Worm (Caenorhabditis elegans): ENCODE data around the gene arrd-13.

arrd-13 gene

DNA sequence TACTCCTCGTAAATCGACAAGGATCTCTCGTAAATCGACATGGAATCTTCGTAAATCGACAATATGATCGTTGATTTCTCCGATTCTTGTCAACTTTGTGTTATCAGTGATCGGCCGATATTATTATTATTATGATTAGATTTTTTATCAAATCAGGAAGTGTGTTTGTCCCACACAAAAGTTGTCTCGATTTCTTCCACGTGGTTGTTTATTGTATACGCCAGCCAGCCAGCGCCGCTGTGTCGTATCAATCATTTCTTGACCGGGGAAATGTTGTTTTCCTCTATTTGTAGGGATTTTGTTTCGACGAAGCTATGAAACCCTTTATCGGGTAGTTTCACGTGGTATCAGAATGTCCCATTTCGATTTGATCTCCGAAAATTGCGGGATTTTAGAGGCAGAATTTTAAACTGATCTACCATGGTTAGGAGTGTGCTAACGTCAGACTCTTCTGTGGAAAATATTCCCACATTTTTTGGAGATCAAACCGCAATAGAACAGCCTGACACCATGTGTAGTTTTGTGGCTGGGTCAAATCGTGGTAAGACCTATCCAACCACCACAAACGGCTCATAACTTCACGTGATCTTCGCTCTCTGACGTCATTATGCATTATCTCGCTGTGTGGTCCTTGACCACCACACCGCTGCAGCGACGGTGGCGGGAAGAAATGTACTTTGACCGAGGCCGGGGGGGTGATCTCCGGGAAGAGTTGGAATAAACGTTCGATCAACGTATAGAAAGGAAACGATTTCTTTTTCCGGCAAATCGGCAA, 20.3 kb upstream of the arrd-13 start (continued):
- TF ChIP-seq pax-1 (tag; optimal IDR thresholded peaks at IDR 0.05): no peak
- TF ChIP-seq unc-42 (tag; optimal IDR thresholded peaks at IDR 0.05): no peak
- no peak for TF ChIP-seq elt-4 (tag; optimal IDR thresholded peaks at IDR 0.05)
- no peak for TF ChIP-seq ceh-9 (tag; optimal IDR thresholded peaks at IDR 0.05)
- TF ChIP-seq pha-4 (tag; optimal IDR thresholded peaks at IDR 0.05): no peak
- no peak for TF ChIP-seq sox-2 (GFP tag; IDR thresholded peaks at IDR 0.05)

DNA sequence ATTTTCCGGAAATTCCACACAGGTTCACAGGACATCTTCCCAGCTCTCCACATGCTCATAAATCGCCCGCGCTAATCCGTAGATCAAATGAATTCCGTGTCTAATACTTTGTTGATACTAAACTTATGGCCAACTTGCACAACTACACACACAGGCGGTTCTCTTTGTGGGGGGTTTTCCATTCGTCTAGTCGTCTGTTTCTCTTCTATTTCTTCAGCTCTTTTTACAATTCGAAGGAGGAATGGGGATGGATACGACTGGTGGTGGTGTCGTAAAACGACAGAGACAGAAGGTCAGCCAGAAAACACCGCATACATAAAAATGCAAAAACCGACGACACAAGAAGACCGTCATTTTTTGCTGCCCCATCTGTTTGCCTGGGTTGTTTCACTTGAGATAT, 18.8 kb upstream of the arrd-13 start:
- no peak for TF ChIP-seq ttx-3 (tag; optimal IDR thresholded peaks at IDR 0.05)
- no peak for TF ChIP-seq ceh-30 (tag; optimal IDR thresholded peaks at IDR 0.05)
- no peak for TF ChIP-seq ztf-16 (tag; optimal IDR thresholded peaks at IDR 0.05)
- peak; percentile 29 for TF ChIP-seq nfya-1 (tag; optimal IDR thresholded peaks at IDR 0.05)
- TF ChIP-seq fkh-10 (GFP tag; optimal IDR thresholded peaks at IDR 0.05): no peak
- no peak for TF ChIP-seq gmeb-2 (tag; optimal IDR thresholded peaks at IDR 0.05)
- TF ChIP-seq rnt-1 (tag; optimal IDR thresholded peaks at IDR 0.05): no peak
- TF ChIP-seq pax-1 (tag; optimal IDR thresholded peaks at IDR 0.05): peak; percentile 79

- TF ChIP-seq zip-5 (tag; optimal IDR thresholded peaks at IDR 0.05) (no peak), nfya-1 (tag; optimal IDR thresholded peaks at IDR 0.05) (peak; percentile 99), ceh-9 (tag; optimal IDR thresholded peaks at IDR 0.05) (no peak), ceh-30 (tag; optimal IDR thresholded peaks at IDR 0.05) (no peak), ahr-1 (tag; optimal IDR thresholded peaks at IDR 0.05) (no peak), nhr-232 (tag; optimal IDR thresholded peaks at IDR 0.05) (no peak), pqm-1 (tag; optimal IDR thresholded peaks at IDR 0.05) (no peak), pax-1 (tag; optimal IDR thresholded peaks at IDR 0.05) (no peak)
These were observed 16.8 kb upstream of the arrd-13 start, which contains the start of gene mig-14 for ce11 chrII:13741449-13741848. Gene mig-14, plus strand, starts transcription at chrII:13741738.

- TF ChIP-seq K02D7.2 (tag; optimal IDR thresholded peaks at IDR 0.05): no peak
- TF ChIP-seq ceh-30 (tag; optimal IDR thresholded peaks at IDR 0.05): no peak
- no peak for TF ChIP-seq ceh-48 (tag; optimal IDR thresholded peaks at IDR 0.05)
These were observed 8.1 kb upstream of the arrd-13 start for ce11 chrII:13750128-13750527.

ce11 chrII:13751030-13751429, 7.2 kb upstream of the arrd-13 start:
- TF ChIP-seq K09A11.1 (tag; optimal IDR thresholded peaks at IDR 0.05; ENCODE audit: insufficient read depth) (no peak), nhr-232 (tag; optimal IDR thresholded peaks at IDR 0.05) (no peak), K02D7.2 (tag; optimal IDR thresholded peaks at IDR 0.05) (no peak), elt-4 (tag; optimal IDR thresholded peaks at IDR 0.05) (no peak), unc-3 (GFP tag; conservative IDR thresholded peaks at IDR 0.05) (no peak), unc-3 (tag; optimal IDR thresholded peaks at IDR 0.05) (no peak), che-1 (tag; optimal IDR thresholded peaks at IDR 0.05) (no peak), fax-1 (tag; optimal IDR thresholded peaks at IDR 0.05) (no peak), odd-2 (tag; optimal IDR thresholded peaks at IDR 0.05) (no peak), hlh-8 (tag; optimal IDR thresholded peaks at IDR 0.05) (no peak), nhr-11 (tag; optimal IDR thresholded peaks at IDR 0.05) (no peak)

ce11 chrII:13752016-13752415, 6.2 kb upstream of the arrd-13 start, which contains the start of gene arrd-14:
Gene arrd-14, plus strand, starts transcription at chrII:13752316.
- TF ChIP-seq mec-3 (tag; optimal IDR thresholded peaks at IDR 0.05; ENCODE audit: borderline replicate concordance): no peak
- TF ChIP-seq unc-42 (tag; optimal IDR thresholded peaks at IDR 0.05): no peak
- no peak for TF ChIP-seq sox-4 (tag; optimal IDR thresholded peaks at IDR 0.05)
- TF ChIP-seq nhr-232 (tag; optimal IDR thresholded peaks at IDR 0.05): no peak
- TF ChIP-seq dve-1 (tag; optimal IDR thresholded peaks at IDR 0.05): no peak
- TF ChIP-seq ceh-9 (tag; optimal IDR thresholded peaks at IDR 0.05): no peak
